Worm (Caenorhabditis elegans) whole organism, L4/young adult: ENCODE measurements around the gene D2007.2.

Experiments used
- W03F9.2 ChIP-seq: fragments of 150-350 bp; optimal IDR thresholded peaks from 2 replicates; lab custom pipeline; 2014; ENCODE audit warnings: missing biosample characterization, missing genetic modification characterization
- dao-5 ChIP-seq: sonication (generic microtip); optimal IDR thresholded peaks from 2 replicates; lab custom pipeline; 2016; ENCODE audit warnings: missing genotype, missing genetic modification characterization, moderate library complexity, missing compliant biosample characterization
- him-1 ChIP-seq: sonication (generic microtip); optimal IDR thresholded peaks from 2 replicates; lab custom pipeline; 2016; ENCODE audit warnings: missing genotype, missing genetic modification reagents, missing genetic modification characterization, missing compliant biosample characterization

Gene D2007.2

DNA sequence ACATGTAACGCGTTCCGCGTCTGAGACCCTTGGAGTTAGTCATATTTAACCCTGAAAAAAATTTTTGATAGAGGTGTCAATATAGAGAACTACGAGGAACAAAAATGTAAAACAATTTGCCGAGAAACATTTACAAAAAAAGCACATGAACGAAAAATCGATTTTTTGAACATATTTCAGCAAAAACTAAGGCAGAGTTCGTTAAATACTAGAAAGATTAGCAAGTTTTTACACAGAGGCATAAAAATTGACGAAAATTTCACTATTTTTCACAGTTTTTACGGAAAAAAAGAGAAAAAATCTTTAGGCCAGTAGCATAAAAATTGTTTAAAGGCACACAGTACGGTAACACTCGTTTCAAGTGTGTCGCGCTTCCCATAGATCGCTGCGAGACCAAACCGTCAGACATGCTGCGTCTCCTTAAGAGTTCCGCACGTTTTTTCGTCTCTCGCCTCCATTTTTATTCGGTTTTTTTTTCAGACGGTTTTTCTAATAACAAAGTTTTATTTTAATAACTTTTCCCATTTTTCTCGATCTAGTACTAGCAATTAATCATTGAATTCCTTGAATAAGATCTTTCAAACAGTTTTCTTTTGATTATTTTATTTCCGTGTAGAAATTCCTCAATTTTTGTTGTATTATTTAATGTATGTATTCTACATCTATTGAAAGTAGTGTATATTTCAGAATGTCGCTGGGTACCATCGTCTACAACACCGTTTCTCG is 18.4 kb upstream of the D2007.2 start, which contains the start of the genes rpl-21 and C14B9.10:
rpl-21 (minus strand) TSS at position 51 of the 726 bp plus-strand sequence.
C14B9.10 (plus strand) TSS at position 676 of the 726 bp plus-strand sequence.
- TF ChIP-seq W03F9.2 (tag; lab: Kevin White, UChicago) (peak; percentile 89), dao-5 (tag; lab: Kevin White, UChicago) (no peak), him-1 (tag; lab: Kevin White, UChicago) (peak; percentile 47)

DNA sequence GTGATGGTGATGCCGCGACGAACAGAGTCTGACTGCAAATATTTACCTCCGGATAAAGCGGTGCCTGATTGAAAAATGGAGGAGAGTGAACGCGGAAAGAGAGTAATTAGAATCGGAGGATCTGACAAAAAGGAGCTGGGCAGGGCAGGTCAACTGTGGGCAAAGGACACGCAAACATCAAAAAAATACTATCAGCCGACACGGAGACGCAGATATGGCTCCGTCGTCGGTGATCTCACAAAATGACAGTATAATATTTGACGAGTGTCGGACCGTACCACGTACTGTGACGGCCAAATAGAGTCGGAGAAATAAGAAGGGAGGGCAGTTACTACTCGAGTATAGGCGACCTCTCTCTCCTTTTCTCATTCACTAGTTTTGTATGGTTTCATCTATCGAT is 16.3 kb upstream of the D2007.2 start:
- TF ChIP-seq W03F9.2 (tag; lab: Kevin White, UChicago) (no peak), him-1 (tag; lab: Kevin White, UChicago) (no peak), dao-5 (tag; lab: Kevin White, UChicago) (no peak)

DNA sequence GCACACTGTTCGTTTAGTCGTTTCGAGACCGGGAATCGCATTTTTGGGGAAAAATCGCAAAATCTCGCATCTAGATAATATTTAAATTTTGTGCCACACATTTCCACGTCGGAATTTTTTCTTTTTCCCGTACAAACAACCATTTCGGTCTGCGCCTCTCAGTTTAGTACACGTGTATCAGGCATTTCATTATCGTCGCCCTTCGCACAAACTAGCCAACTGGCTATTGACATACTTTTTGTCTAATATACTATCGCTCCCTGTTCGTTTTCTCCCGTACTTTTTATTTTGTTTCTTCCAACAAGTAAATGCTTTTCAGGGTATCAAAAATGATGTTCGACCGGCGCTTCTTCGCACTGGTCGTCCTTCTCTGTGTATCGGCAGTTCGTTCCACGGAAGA is 15.4 kb upstream of the D2007.2 start, which contains the start of gene C14B9.2:
C14B9.2 (plus strand) TSS at position 320 of the 400 bp plus-strand sequence.
- TF ChIP-seq dao-5 (tag; lab: Kevin White, UChicago) (no peak), him-1 (tag; lab: Kevin White, UChicago) (no peak), W03F9.2 (tag; lab: Kevin White, UChicago) (no peak)

DNA sequence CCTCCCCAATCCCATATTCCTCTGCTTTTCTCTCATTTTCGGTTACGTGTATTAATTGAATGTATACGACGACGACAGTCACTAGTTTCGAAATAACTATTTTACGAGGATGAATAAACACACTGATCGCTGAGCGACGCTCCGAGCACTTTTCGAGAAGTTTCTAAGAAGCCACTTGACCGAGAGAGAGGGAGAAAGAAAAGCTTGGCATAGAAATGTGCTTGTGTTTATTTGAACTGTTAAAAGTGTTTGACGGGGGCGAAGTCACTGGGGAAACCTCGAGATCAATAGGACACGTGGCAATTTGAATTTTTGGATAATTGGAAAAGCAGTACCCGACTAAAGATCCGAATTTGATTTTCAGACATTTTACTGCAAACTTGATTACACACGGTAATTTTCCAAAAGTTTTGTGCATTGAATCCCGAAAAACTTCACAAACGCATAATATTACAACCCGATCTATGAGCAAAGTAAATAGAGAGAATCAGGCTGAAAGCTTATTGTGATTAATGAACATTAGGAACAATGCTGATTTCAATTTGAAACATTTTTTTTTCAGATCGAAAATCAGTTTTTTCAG is 12.2 kb upstream of the D2007.2 start:
- TF ChIP-seq W03F9.2 (tag; lab: Kevin White, UChicago) (no peak), him-1 (tag; lab: Kevin White, UChicago) (no peak), dao-5 (tag; lab: Kevin White, UChicago) (no peak)

DNA sequence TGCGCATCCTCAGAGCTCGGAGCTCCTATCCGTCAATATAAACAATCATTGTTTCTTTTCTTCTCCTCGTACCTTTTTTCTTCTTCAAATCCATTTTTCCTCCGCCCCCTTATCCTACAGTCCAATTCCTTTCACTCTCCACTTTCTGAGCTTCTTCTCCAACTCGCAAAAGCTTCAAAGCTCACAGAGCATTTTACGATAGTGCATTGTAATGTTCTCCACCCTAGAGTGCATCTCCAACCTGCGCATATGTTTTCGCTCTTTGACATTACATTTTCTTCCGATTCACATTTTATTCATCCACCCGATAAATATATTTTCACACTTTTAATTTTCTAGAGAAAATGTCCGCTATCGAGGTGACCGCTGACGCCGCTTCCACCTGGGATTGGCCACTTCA is 11.0 kb upstream of the D2007.2 start, which contains the start of gene hsp-12.2:
hsp-12.2 (plus strand) TSS at position 301 of the 400 bp plus-strand sequence.
- no peak for TF ChIP-seq him-1 (tag; lab: Kevin White, UChicago)
- TF ChIP-seq W03F9.2 (tag; lab: Kevin White, UChicago), result no peak
- TF ChIP-seq dao-5 (tag; lab: Kevin White, UChicago), result no peak

DNA sequence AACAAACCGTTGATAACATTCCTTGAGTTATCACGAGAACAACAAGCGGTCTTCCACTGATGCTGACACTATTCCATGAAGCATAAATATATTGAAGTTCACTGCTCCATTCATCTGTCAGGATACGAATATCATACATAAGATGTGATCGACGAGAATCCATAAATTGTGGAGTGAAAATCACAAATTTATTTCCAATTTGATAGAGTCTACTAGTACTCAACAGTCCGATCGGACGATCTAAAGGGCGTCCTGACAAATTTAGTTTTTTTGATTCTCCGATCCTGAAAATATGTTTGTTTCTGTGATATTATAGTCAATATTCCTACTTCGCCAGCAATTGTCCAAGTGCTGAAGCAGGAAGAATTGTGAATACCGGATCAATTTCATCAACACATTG is 6.5 kb upstream of the D2007.2 start:
- TF ChIP-seq him-1 (tag; lab: Kevin White, UChicago), result no peak
- no peak for TF ChIP-seq dao-5 (tag; lab: Kevin White, UChicago)
- no peak for TF ChIP-seq W03F9.2 (tag; lab: Kevin White, UChicago)

DNA sequence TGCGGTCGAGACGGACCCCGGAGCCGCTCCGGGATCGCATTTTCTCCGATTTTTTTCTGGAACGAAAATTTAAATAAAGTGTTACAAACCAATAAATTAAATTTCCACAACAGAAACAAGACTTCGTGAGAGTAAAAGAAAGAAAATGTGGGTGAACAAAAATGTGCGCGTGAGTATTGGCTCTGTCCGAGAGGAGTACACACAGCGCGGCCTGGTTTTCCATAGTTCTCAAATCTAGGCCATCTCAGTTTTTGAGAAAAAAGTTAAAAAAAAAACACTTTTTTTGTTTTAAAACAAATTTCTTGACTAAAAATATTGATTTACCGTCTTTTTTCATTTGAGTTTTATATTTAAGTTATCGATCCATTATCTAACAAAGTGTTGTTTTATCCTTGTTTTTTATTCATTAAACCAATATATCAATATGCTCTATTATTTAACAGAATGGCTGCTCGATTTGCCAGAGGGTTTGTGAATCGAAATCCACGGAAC is 4.1 kb upstream of the D2007.2 start, which contains the start of the genes C14B9.8 and mrpl-18:
C14B9.8 (minus strand) TSS at position 56 of the 492 bp plus-strand sequence.
mrpl-18 (plus strand) TSS at position 442 of the 492 bp plus-strand sequence.
- peak; percentile 63 for TF ChIP-seq him-1 (tag; lab: Kevin White, UChicago)
- TF ChIP-seq W03F9.2 (tag; lab: Kevin White, UChicago), result peak; percentile 63
- TF ChIP-seq dao-5 (tag; lab: Kevin White, UChicago), result no peak

DNA sequence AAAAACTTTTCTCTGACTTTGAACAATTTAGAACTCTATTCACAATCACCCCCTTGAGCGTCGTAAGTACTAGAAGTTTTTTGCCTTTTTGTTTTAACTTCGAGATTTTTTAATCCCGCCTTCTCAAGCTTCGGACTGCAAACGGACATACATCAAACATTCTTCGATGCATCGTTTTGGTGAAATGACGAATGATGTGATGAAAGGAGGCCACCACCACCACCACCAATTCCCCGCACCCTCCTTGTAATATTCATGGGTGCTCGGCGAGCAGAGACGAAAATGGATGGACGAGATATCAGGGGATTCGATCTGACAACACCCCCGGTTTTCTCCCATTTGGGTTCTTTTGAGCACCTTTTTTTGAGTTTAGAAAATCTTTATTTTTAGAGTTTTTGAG is 2.8 kb upstream of the D2007.2 start:
- TF ChIP-seq W03F9.2 (tag; lab: Kevin White, UChicago) (no peak), dao-5 (tag; lab: Kevin White, UChicago) (no peak), him-1 (tag; lab: Kevin White, UChicago) (no peak)

DNA sequence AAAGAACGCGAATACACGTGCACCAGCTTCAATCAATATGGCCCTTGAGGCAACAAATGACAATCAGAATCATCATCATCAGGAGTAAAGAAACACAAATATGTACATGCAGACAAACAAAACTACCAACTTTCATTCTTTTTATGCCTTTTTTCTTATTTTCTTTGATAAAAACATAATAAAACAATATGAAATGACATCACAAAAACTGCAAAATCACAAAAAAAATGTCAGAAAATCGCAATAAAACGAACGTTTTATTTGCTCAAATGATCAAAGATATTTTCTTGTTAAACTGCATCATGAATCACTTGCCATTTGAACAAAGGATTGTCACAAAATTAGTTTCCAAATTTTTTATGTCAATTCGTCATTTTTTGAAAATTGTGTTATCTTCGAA is 5.7 kb downstream of the D2007.2 start:
- TF ChIP-seq dao-5 (tag; lab: Kevin White, UChicago) (no peak), him-1 (tag; lab: Kevin White, UChicago) (no peak), W03F9.2 (tag; lab: Kevin White, UChicago) (no peak)

DNA sequence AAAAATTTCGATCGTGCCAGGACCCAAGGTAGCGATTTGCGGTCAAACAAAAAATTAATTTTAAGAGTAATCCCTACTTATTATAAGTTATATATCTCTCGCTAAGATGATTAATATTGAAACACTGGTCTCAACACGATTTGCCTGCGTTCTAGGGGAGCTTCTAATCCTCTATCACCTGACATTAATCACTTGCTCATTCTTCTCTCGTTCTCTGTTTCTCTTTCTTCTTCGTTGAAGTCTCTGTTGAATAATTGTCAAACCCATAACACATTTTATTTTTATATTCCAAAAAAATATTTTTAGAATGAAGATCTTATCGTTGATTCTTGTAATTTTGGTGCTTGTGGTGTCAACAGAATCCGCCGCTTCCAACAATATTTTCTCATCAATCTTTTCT is 6.4 kb downstream of the D2007.2 start, which contains the start of gene D2007.1:
D2007.1 (plus strand) TSS at position 301 of the 400 bp plus-strand sequence.
- TF ChIP-seq W03F9.2 (tag; lab: Kevin White, UChicago), result no peak
- TF ChIP-seq dao-5 (tag; lab: Kevin White, UChicago), result no peak
- no peak for TF ChIP-seq him-1 (tag; lab: Kevin White, UChicago)

DNA sequence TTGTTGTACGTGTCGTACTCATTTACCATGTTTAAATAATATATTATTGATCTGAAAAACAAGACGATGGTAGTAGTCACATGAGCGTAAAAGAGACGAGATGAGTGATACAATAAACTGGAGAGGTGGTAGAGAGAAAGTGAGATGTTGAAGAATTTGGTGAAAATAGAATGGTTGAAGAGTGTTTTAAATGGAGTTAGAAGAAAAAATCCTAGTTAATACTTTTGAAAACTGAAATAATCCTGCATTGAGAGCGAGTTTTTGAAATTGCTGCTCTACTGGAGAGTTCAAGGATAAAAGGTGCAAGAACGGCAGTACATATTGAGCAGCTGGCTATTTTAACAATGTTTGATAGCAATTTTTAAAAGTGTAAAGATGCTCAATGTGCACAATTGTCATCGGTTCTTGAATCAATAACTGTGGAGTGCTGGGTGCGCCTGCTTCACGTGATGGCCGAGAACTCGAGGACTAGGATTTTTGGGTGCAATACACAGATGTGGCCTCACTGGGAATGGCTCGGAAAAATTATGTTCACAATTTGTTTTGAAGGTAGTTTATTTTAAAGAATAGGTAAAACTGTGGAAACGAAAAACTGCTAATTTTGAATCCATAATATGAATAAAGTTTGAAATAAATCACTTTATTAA is 9.5 kb downstream of the D2007.2 start, which contains the start of gene atg-13:
atg-13 (minus strand) TSS at position 51 of the 647 bp plus-strand sequence.
- TF ChIP-seq dao-5 (tag; lab: Kevin White, UChicago) (no peak), W03F9.2 (tag; lab: Kevin White, UChicago) (no peak), him-1 (tag; lab: Kevin White, UChicago) (no peak)

DNA sequence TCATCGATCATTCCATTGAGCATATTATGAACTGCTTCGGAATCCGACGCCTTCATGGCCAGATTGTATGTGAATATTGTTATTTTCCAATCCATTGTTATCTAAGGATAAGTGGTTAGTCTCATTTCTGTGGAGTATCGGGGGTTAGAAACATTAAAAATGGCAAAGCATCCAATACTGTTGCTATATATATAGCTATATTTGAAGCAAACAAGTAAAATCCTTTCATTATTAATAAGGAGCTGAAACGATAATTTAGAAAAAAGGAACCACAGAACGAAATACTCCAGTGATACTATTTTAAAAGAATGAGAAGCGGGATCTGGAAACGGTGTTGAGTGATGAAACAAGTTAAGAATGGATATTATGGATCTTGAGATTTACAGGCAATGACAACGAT is 12.5 kb downstream of the D2007.2 start, which contains the start of gene inpp-5K:
inpp-5K (minus strand) TSS at position 101 of the 400 bp plus-strand sequence.
- TF ChIP-seq him-1 (tag; lab: Kevin White, UChicago), result no peak
- TF ChIP-seq W03F9.2 (tag; lab: Kevin White, UChicago), result no peak
- no peak for TF ChIP-seq dao-5 (tag; lab: Kevin White, UChicago)
